Worm (Caenorhabditis elegans) whole organism, L3 larva: ENCODE measurements around the gene droe-4.

ENCODE experiments used
- aly-2 ChIP-seq: fragments of 150-350 bp; optimal IDR thresholded peaks from 2 replicates; lab custom pipeline; 2014; ENCODE audit warnings: missing biosample characterization, missing genetic modification characterization
- daf-12 ChIP-seq: fragments of 150-350 bp; optimal IDR thresholded peaks from 2 replicates; lab custom pipeline; 2014; ENCODE audit warnings: missing biosample characterization, missing genetic modification reagents, missing genetic modification characterization
- jun-1 ChIP-seq: fragments of 150-350 bp; optimal IDR thresholded peaks from 2 replicates; lab custom pipeline; 2014; ENCODE audit warnings: missing biosample characterization, missing genetic modification reagents, missing genetic modification characterization
- lin-15B ChIP-seq: fragments of 150-350 bp; optimal IDR thresholded peaks from 2 replicates; lab custom pipeline; 2014; ENCODE audit warnings: missing biosample characterization, missing genetic modification characterization
- lin-39 ChIP-seq: fragments of 150-350 bp; optimal IDR thresholded peaks from 2 replicates; lab custom pipeline; 2018; ENCODE audit warnings: missing biosample characterization, missing genetic modification reagents, missing genetic modification characterization
- nhr-11 ChIP-seq: fragments of 150-350 bp; optimal IDR thresholded peaks from 2 replicates; lab custom pipeline; 2014; ENCODE audit warnings: missing biosample characterization, missing genetic modification characterization
- nhr-28 ChIP-seq: fragments of 150-350 bp; optimal IDR thresholded peaks from 2 replicates; lab custom pipeline; 2014; ENCODE audit warnings: missing biosample characterization, missing genetic modification characterization
- nhr-76 ChIP-seq: fragments of 150-350 bp; sonication (generic microtip); optimal IDR thresholded peaks from 5 replicates; lab custom pipeline; 2014; ENCODE audit warnings: missing biosample characterization, missing genetic modification characterization
- nhr-77 ChIP-seq: fragments of 150-350 bp; optimal IDR thresholded peaks from 2 replicates; lab custom pipeline; 2014; ENCODE audit warnings: missing biosample characterization, missing genetic modification characterization
- snpc-4 ChIP-seq: fragments of 150-350 bp; optimal IDR thresholded peaks from 2 replicates; lab custom pipeline; 2014; ENCODE audit warnings: missing biosample characterization, missing genetic modification characterization
- unc-39 ChIP-seq: sonication (generic microtip); optimal IDR thresholded peaks from 4 replicates; lab custom pipeline; 2017; ENCODE audit warnings: missing biosample characterization, missing genetic modification characterization
- unc-62 ChIP-seq: fragments of 150-350 bp; sonication (generic microtip); optimal IDR thresholded peaks from 4 replicates; lab custom pipeline; 2014; ENCODE audit warnings: missing biosample characterization, missing genetic modification reagents, missing genetic modification characterization
- ztf-11 ChIP-seq: fragments of 150-350 bp; optimal IDR thresholded peaks from 2 replicates; lab custom pipeline; 2014; ENCODE audit warnings: missing biosample characterization, missing genetic modification characterization

DNA sequence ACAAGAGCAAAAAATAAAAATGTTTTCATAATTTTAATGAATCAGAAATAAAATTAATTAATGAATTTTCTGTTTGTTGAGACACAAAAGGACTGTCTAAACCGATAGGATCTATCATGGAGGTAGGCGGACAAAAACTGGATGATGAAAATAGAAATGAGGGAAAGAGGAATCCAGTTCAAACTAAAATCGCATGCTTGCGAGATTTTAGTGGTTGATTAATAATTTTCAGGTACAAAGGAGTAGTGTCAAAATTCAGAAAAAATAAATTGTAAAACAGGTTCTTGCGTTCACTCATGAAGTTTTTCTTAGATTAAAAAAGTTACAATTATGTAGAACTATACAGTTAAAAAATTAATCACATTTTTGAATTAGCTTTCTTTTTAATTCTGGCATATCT, 34.9 kb downstream of the droe-4 start, which contains the start of gene T08G5.3:
- TF ChIP-seq snpc-4 (tag; lab: Kevin White, UChicago) (no peak), nhr-76 (tag; lab: Kevin White, UChicago) (no peak), daf-12 (tag; lab: Kevin White, UChicago) (no peak), unc-39 (tag; lab: Kevin White, UChicago) (no peak), aly-2 (tag; lab: Kevin White, UChicago) (no peak), ztf-11 (tag; lab: Kevin White, UChicago) (no peak), jun-1 (tag; lab: Kevin White, UChicago) (no peak), unc-62 (GFP tag; lab: Kevin White, UChicago) (no peak), nhr-11 (no peak), nhr-28 (tag; lab: Kevin White, UChicago) (no peak), lin-39 (tag; lab: Kevin White, UChicago) (no peak), lin-15B (tag; lab: Kevin White, UChicago) (no peak), nhr-77 (tag; lab: Kevin White, UChicago) (no peak)
